Worm (Caenorhabditis elegans) whole organism, young adult: Measurements from ENCODE around the gene txt-19.

Source experiments
- B0035.1 ChIP-seq: sonication (generic microtip); optimal IDR thresholded peaks from 2 replicates; lab custom pipeline; 2016; ENCODE audit warnings: missing genetic modification characterization, mild to moderate bottlenecking, missing compliant biosample characterization, missing genotype, missing genetic modification reagents
- B0261.1 ChIP-seq: sonication (generic microtip); optimal IDR thresholded peaks from 2 replicates; lab custom pipeline; 2016; ENCODE audit warnings: mild to moderate bottlenecking, missing genetic modification characterization, moderate library complexity, missing compliant biosample characterization
- B0336.3 ChIP-seq: fragments of 200-800 bp; sonication (Bioruptor generic); IDR thresholded peaks from 2 replicates; pipeline ENCODE4 v1.3.6; 2022; ENCODE audit warnings: missing genetic modification characterization, missing compliant biosample characterization
- D2030.7 ChIP-seq: fragments of 200-800 bp; sonication (Bioruptor generic); IDR thresholded peaks from 2 replicates; pipeline ENCODE4 v1.3.6; 2022; ENCODE audit warnings: missing genetic modification reagents, missing genetic modification characterization, missing compliant biosample characterization
- F23B12.7 ChIP-seq: sonication (generic microtip); optimal IDR thresholded peaks from 2 replicates; lab custom pipeline; 2017; ENCODE audit warnings: missing genetic modification characterization, mild to moderate bottlenecking, missing compliant biosample characterization, antibody characterized with exemption, moderate library complexity; ENCODE audit not compliant: insufficient read depth
- F33H1.4 ChIP-seq: fragments of 200-800 bp; sonication (Bioruptor generic); IDR thresholded peaks from 2 replicates; pipeline ENCODE4 v1.3.6; 2022; ENCODE audit warnings: missing genetic modification reagents, missing genetic modification characterization, missing compliant biosample characterization
- F39B2.1 ChIP-seq: fragments of 200-800 bp; sonication (Bioruptor generic); IDR thresholded peaks from 2 replicates; pipeline ENCODE4 v1.3.6; 2022; ENCODE audit warnings: missing genetic modification reagents, missing genetic modification characterization, missing compliant biosample characterization
- K11D2.4 ChIP-seq: fragments of 200-800 bp; sonication (Bioruptor generic); IDR thresholded peaks from 2 replicates; pipeline ENCODE4 v1.3.6; 2022; ENCODE audit warnings: missing genetic modification reagents, missing genetic modification characterization, missing compliant biosample characterization
- T07F8.4 ChIP-seq: sonication (generic microtip); optimal IDR thresholded peaks from 2 replicates; lab custom pipeline; 2016; ENCODE audit warnings: mild to moderate bottlenecking, missing genetic modification characterization, moderate library complexity, missing compliant biosample characterization
- Y53G8AR.9 ChIP-seq: fragments of 200-800 bp; sonication (Bioruptor generic); conservative IDR thresholded peaks from 2 replicates; pipeline ENCODE4 v1.3.6; 2022; ENCODE audit warnings: missing genetic modification reagents, missing genetic modification characterization, missing compliant biosample characterization
- Y67H2A.10 ChIP-seq: fragments of 200-800 bp; sonication (Bioruptor generic); conservative IDR thresholded peaks from 2 replicates; pipeline ENCODE4 v1.3.6; 2022; ENCODE audit warnings: missing genetic modification reagents, missing genetic modification characterization, missing compliant biosample characterization
- Y79H2A.3 ChIP-seq: fragments of 200-800 bp; sonication (Bioruptor generic); conservative IDR thresholded peaks from 2 replicates; pipeline ENCODE4 v1.3.6; 2022; ENCODE audit warnings: missing genetic modification reagents, missing genetic modification characterization, missing compliant biosample characterization
- ama-1 ChIP-seq, 3 experiments: fragments of 150-350 bp in 1 of 3; sonication (generic microtip) in 2 of 3; optimal IDR thresholded peaks; 2 replicates each; lab custom pipeline; 2014 to 2018; ENCODE audit warnings: missing biosample characterization in 2 of 3, missing genetic modification characterization in 2 of 3, missing genetic modification reagents in 2 of 3
- atf-7 ChIP-seq: sonication (generic microtip); optimal IDR thresholded peaks from 2 replicates; lab custom pipeline; 2017; ENCODE audit warnings: mild to moderate bottlenecking, missing genetic modification characterization, missing compliant biosample characterization
- athp-1 ChIP-seq: sonication (generic microtip); optimal IDR thresholded peaks from 2 replicates; lab custom pipeline; 2017; ENCODE audit warnings: mild to moderate bottlenecking, missing genetic modification characterization, missing compliant biosample characterization
- attf-3 ChIP-seq: fragments of 200-800 bp; sonication (Bioruptor generic); conservative IDR thresholded peaks from 2 replicates; pipeline ENCODE4 v1.3.6; 2022; ENCODE audit warnings: missing genetic modification reagents, missing genetic modification characterization, missing compliant biosample characterization
- attf-5 ChIP-seq: fragments of 200-800 bp; sonication (Bioruptor generic); optimal IDR thresholded peaks from 2 replicates; lab custom pipeline; 2018; ENCODE audit warnings: mild to moderate bottlenecking, missing genetic modification characterization, missing compliant biosample characterization
- ccch-3 ChIP-seq: fragments of 200-800 bp; sonication (Bioruptor generic); optimal IDR thresholded peaks from 2 replicates; lab custom pipeline; 2018; ENCODE audit warnings: mild to moderate bottlenecking, missing genetic modification characterization, missing compliant biosample characterization
- cebp-1 ChIP-seq, 2 experiments: fragments of 200-800 bp in 1 of 2; sonication (Bioruptor generic) in 1 of 2; sonication (generic microtip) in 1 of 2; IDR thresholded peaks in 1 of 2; optimal IDR thresholded peaks in 1 of 2; 2 replicates each; pipeline versions ENCODE4 v1.3.6 to Lab custom; 2017 to 2022; ENCODE audit warnings: missing compliant biosample characterization in 2 of 2, missing genetic modification characterization in 2 of 2, mild to moderate bottlenecking in 1 of 2, missing genetic modification reagents in 1 of 2, moderate library complexity in 1 of 2
- ceh-79 ChIP-seq: sonication (generic microtip); optimal IDR thresholded peaks from 2 replicates; lab custom pipeline; 2017; ENCODE audit warnings: mild to moderate bottlenecking, missing genetic modification characterization, missing compliant biosample characterization
- die-1 ChIP-seq: sonication (generic microtip); optimal IDR thresholded peaks from 2 replicates; lab custom pipeline; 2016; ENCODE audit warnings: missing genotype, mild to moderate bottlenecking, missing genetic modification characterization, missing compliant biosample characterization
- dox-1 ChIP-seq: fragments of 200-800 bp; sonication (Bioruptor generic); IDR thresholded peaks from 2 replicates; pipeline ENCODE4 v1.3.6; 2022; ENCODE audit warnings: missing genetic modification reagents, missing genetic modification characterization, missing compliant biosample characterization
- efl-1 ChIP-seq: fragments of 150-350 bp; optimal IDR thresholded peaks from 2 replicates; lab custom pipeline; 2014; ENCODE audit warnings: missing biosample characterization, missing genetic modification reagents, missing genetic modification characterization
- gei-17 ChIP-seq: fragments of 200-800 bp; sonication (Bioruptor generic); optimal IDR thresholded peaks from 2 replicates; lab custom pipeline; 2018; ENCODE audit warnings: mild to moderate bottlenecking, missing genetic modification characterization, missing compliant biosample characterization
- hlh-26 ChIP-seq: fragments of 200-800 bp; sonication (Bioruptor generic); conservative IDR thresholded peaks from 2 replicates; pipeline ENCODE4 v1.3.6; 2022; ENCODE audit warnings: missing genetic modification reagents, missing genetic modification characterization, missing compliant biosample characterization
- hmg-1.2 ChIP-seq: fragments of 200-800 bp; sonication (Bioruptor generic); IDR thresholded peaks from 2 replicates; pipeline ENCODE4 v1.3.6; 2022; ENCODE audit warnings: missing genetic modification reagents, missing genetic modification characterization, missing compliant biosample characterization
- hmg-20 ChIP-seq: fragments of 200-800 bp; sonication (Bioruptor generic); IDR thresholded peaks from 2 replicates; pipeline ENCODE4 v1.3.6; 2022; ENCODE audit warnings: missing genetic modification reagents, missing genetic modification characterization, missing compliant biosample characterization
- hrde-1 ChIP-seq: sonication (generic microtip); optimal IDR thresholded peaks from 2 replicates; lab custom pipeline; 2016; ENCODE audit warnings: missing genetic modification characterization, mild to moderate bottlenecking, missing compliant biosample characterization, moderate library complexity, missing genotype, missing genetic modification reagents, borderline replicate concordance
- let-526 ChIP-seq: fragments of 200-800 bp; sonication (Bioruptor generic); IDR thresholded peaks from 2 replicates; pipeline ENCODE4 v1.3.6; 2022; ENCODE audit warnings: missing genetic modification reagents, missing genetic modification characterization, missing compliant biosample characterization
- let-607 ChIP-seq, 2 experiments: fragments of 200-800 bp in 1 of 2; sonication (Bioruptor generic) in 1 of 2; sonication (generic microtip) in 1 of 2; optimal IDR thresholded peaks; 2 replicates each; lab custom pipeline; 2016 to 2018; ENCODE audit warnings: mild to moderate bottlenecking in 2 of 2, missing compliant biosample characterization in 2 of 2, missing genetic modification characterization in 2 of 2, moderate library complexity in 2 of 2, missing genotype in 1 of 2
- lin-40 ChIP-seq: sonication (generic microtip); optimal IDR thresholded peaks from 2 replicates; lab custom pipeline; 2016; ENCODE audit warnings: missing genetic modification characterization, mild to moderate bottlenecking, missing compliant biosample characterization, missing genotype, missing genetic modification reagents
- madf-10 ChIP-seq: sonication (generic microtip); optimal IDR thresholded peaks from 2 replicates; lab custom pipeline; 2016; ENCODE audit warnings: mild to moderate bottlenecking, missing genetic modification characterization, missing compliant biosample characterization
- madf-3 ChIP-seq: fragments of 200-800 bp; sonication (Bioruptor generic); IDR thresholded peaks from 2 replicates; pipeline ENCODE4 v1.3.6; 2022; ENCODE audit warnings: missing genetic modification reagents, missing genetic modification characterization, missing compliant biosample characterization
- nfya-2 ChIP-seq: fragments of 200-800 bp; sonication (Bioruptor generic); IDR thresholded peaks from 2 replicates; pipeline ENCODE4 v1.3.6; 2022; ENCODE audit warnings: missing genetic modification reagents, missing genetic modification characterization, missing compliant biosample characterization
- nhr-80 ChIP-seq: sonication (generic microtip); optimal IDR thresholded peaks from 2 replicates; lab custom pipeline; 2016; ENCODE audit warnings: missing genetic modification characterization, missing compliant biosample characterization
- nhr-90 ChIP-seq: sonication (generic microtip); optimal IDR thresholded peaks from 2 replicates; lab custom pipeline; 2016; ENCODE audit warnings: missing genotype, mild to moderate bottlenecking, missing genetic modification characterization, missing compliant biosample characterization
- pha-4 ChIP-seq: fragments of 150-350 bp; sonication (generic microtip); optimal IDR thresholded peaks from 2 replicates; lab custom pipeline; 2014; ENCODE audit warnings: missing biosample characterization, missing genetic modification reagents, missing genetic modification characterization
- repo-1 ChIP-seq: sonication (generic microtip); optimal IDR thresholded peaks from 2 replicates; lab custom pipeline; 2017; ENCODE audit warnings: mild to moderate bottlenecking, missing genetic modification characterization, missing compliant biosample characterization
- somi-1 ChIP-seq: fragments of 200-800 bp; sonication (Bioruptor generic); optimal IDR thresholded peaks from 2 replicates; lab custom pipeline; 2018; ENCODE audit warnings: mild to moderate bottlenecking, missing genetic modification characterization, missing compliant biosample characterization
- sptf-2 ChIP-seq: fragments of 200-800 bp; sonication (Bioruptor generic); optimal IDR thresholded peaks from 2 replicates; lab custom pipeline; 2018; ENCODE audit warnings: mild to moderate bottlenecking, missing genetic modification characterization, missing compliant biosample characterization
- tbx-9 ChIP-seq: sonication (generic microtip); optimal IDR thresholded peaks from 2 replicates; lab custom pipeline; 2016; ENCODE audit warnings: borderline replicate concordance, missing genetic modification characterization, inconsistent platforms, missing compliant biosample characterization
- unc-130 ChIP-seq: sonication (generic microtip); optimal IDR thresholded peaks from 2 replicates; lab custom pipeline; 2016; ENCODE audit warnings: missing genetic modification reagents, missing genetic modification characterization, missing compliant biosample characterization
- xnd-1 ChIP-seq: sonication (generic microtip); optimal IDR thresholded peaks from 2 replicates; lab custom pipeline; 2016; ENCODE audit warnings: missing genotype, missing genetic modification reagents, missing genetic modification characterization, missing compliant biosample characterization
- zfh-2 ChIP-seq: fragments of 200-800 bp; sonication (Bioruptor generic); conservative IDR thresholded peaks from 2 replicates; pipeline ENCODE4 v1.3.6; 2022; ENCODE audit warnings: missing genetic modification reagents, missing genetic modification characterization, missing compliant biosample characterization
- ztf-22 ChIP-seq: fragments of 200-800 bp; sonication (Bioruptor generic); optimal IDR thresholded peaks from 2 replicates; lab custom pipeline; 2018; ENCODE audit warnings: mild to moderate bottlenecking, missing genetic modification characterization, moderate library complexity, missing compliant biosample characterization
- ztf-26 ChIP-seq: sonication (generic microtip); optimal IDR thresholded peaks from 2 replicates; lab custom pipeline; 2017; ENCODE audit warnings: missing genetic modification characterization, missing compliant biosample characterization

txt-19 gene

ce11 chrIV:12833698-12834416, 11.8 kb upstream of the txt-19 start:
- TF ChIP-seq pha-4 (tag; lab: Kevin White, UChicago): peak; percentile 8
- TF ChIP-seq atf-7 (tag; lab: Kevin White, UChicago): peak; percentile 84
- TF ChIP-seq repo-1: peak; percentile 11
- TF ChIP-seq B0035.1: no peak
- TF ChIP-seq dox-1: peak; percentile 83
- no peak for TF ChIP-seq Y67H2A.10 (GFP tag; lab: Robert Waterston, UW)
- TF ChIP-seq B0336.3 (GFP tag; lab: Robert Waterston, UW): peak; percentile 58; the same call in 1 of the 2 replicates
- TF ChIP-seq efl-1 (GFP tag; lab: Kevin White, UChicago): no peak
- peak; percentile 69 for TF ChIP-seq sptf-2 (GFP tag; lab: Kevin White, UChicago)
- TF ChIP-seq hmg-1.2 (GFP tag; lab: Robert Waterston, UW): no peak
- TF ChIP-seq T07F8.4 (tag; lab: Kevin White, UChicago): no peak
- no peak for TF ChIP-seq somi-1
- TF ChIP-seq ztf-26: peak; percentile 3
- peak; percentile 1 for TF ChIP-seq gei-17 (GFP tag; lab: Kevin White, UChicago)
- TF ChIP-seq hmg-20: no peak
- TF ChIP-seq madf-10 (tag; lab: Kevin White, UChicago): peak; percentile 37
- TF ChIP-seq xnd-1: no peak
- no peak for TF ChIP-seq athp-1
- TF ChIP-seq ama-1 (optimal IDR thresholded peaks at IDR 0.05; lab: Kevin White, UChicago): no peak
- no peak for TF ChIP-seq ama-1 (GFP tag; optimal IDR thresholded peaks at IDR 0.05; lab: Kevin White, UChicago)
- no peak for TF ChIP-seq nfya-2 (GFP tag; lab: Robert Waterston, UW)
- peak; percentile 91 for TF ChIP-seq zfh-2 (GFP tag; lab: Robert Waterston, UW)
- TF ChIP-seq let-526 (GFP tag; lab: Robert Waterston, UW): peak; percentile 44; the same call in 1 of the 2 replicates
- TF ChIP-seq nhr-80 (tag; lab: Kevin White, UChicago): peak; percentile 100
- no peak for TF ChIP-seq die-1 (tag; lab: Kevin White, UChicago)
- peak; percentile 56 for TF ChIP-seq ztf-22 (GFP tag; lab: Kevin White, UChicago)
- no peak for TF ChIP-seq ccch-3 (GFP tag; lab: Kevin White, UChicago)
- no peak for TF ChIP-seq F23B12.7 (tag; lab: Kevin White, UChicago)
- no peak for TF ChIP-seq hlh-26
- no peak for TF ChIP-seq Y79H2A.3 (GFP tag; lab: Robert Waterston, UW)
- TF ChIP-seq ceh-79: no peak
- TF ChIP-seq K11D2.4 (GFP tag; lab: Robert Waterston, UW): no peak
- no peak for TF ChIP-seq Y53G8AR.9 (GFP tag; lab: Robert Waterston, UW)
- TF ChIP-seq lin-40 (tag; lab: Kevin White, UChicago): peak; percentile 18
- no peak for TF ChIP-seq tbx-9
- TF ChIP-seq F33H1.4 (GFP tag; lab: Robert Waterston, UW): no peak
- TF ChIP-seq B0261.1 (tag; lab: Kevin White, UChicago): no peak
- peak; percentile 81 to 88 for TF ChIP-seq let-607 (tag; optimal IDR thresholded peaks at IDR 0.05; lab: Kevin White, UChicago)
- TF ChIP-seq F39B2.1 (GFP tag; lab: Robert Waterston, UW): no peak
- TF ChIP-seq attf-5: peak; percentile 41
- TF ChIP-seq nhr-90 (tag; lab: Kevin White, UChicago): peak; percentile 63
- TF ChIP-seq hrde-1 (tag; lab: Kevin White, UChicago): no peak
- TF ChIP-seq D2030.7 (GFP tag; lab: Robert Waterston, UW): no peak
- TF ChIP-seq attf-3 (GFP tag; lab: Robert Waterston, UW): no peak
- TF ChIP-seq cebp-1 (GFP tag; IDR thresholded peaks at IDR 0.05; lab: Robert Waterston, UW): no peak
- TF ChIP-seq cebp-1 (tag; optimal IDR thresholded peaks at IDR 0.05; lab: Kevin White, UChicago): peak; percentile 50
- no peak for TF ChIP-seq madf-3 (GFP tag; lab: Robert Waterston, UW)
- TF ChIP-seq unc-130 (GFP tag; lab: Kevin White, UChicago): no peak
